Fruit fly (Drosophila melanogaster) whole organism, embryonic: ENCODE data around the gene mRpS2.

Experiments
- Atf6 ChIP-seq: fragments of 200-800 bp; sonication (Bioruptor generic); IDR thresholded peaks from 2 replicates; pipeline ENCODE4 v1.3.6; 2022; ENCODE audit warnings: missing biosample characterization, missing genetic modification characterization
- CG10321 ChIP-seq: fragments of 200-800 bp; sonication (Bioruptor generic); IDR thresholded peaks from 2 replicates; pipeline ENCODE4 v1.3.6; 2022; ENCODE audit warnings: missing biosample characterization, missing genetic modification characterization
- CG12744 ChIP-seq: fragments of 200-800 bp; sonication (Bioruptor generic); optimal IDR thresholded peaks from 2 replicates; lab custom pipeline; 2016; ENCODE audit warnings: missing biosample characterization, missing genetic modification characterization
- CG1603 ChIP-seq: fragments of 200-800 bp; sonication (Bioruptor generic); optimal IDR thresholded peaks from 2 replicates; lab custom pipeline; 2019; ENCODE audit warnings: missing biosample characterization, mild to moderate bottlenecking, missing genetic modification characterization, moderate library complexity
- CG31224 ChIP-seq: fragments of 200-800 bp; sonication (Bioruptor generic); IDR thresholded peaks from 2 replicates; pipeline ENCODE4 v1.3.6; 2022; ENCODE audit warnings: missing biosample characterization, missing genetic modification characterization
- CG32767 ChIP-seq: fragments of 200-800 bp; sonication (Bioruptor generic); IDR thresholded peaks from 2 replicates; pipeline ENCODE4 v1.3.6; 2022; ENCODE audit warnings: missing biosample characterization, missing genetic modification characterization
- CG32772 ChIP-seq: fragments of 200-800 bp; sonication (Bioruptor generic); IDR thresholded peaks from 2 replicates; pipeline ENCODE4 v1.3.6; 2022; ENCODE audit warnings: missing biosample characterization, missing genetic modification characterization
- CG3995 ChIP-seq: fragments of 200-800 bp; sonication (Bioruptor generic); optimal IDR thresholded peaks from 3 replicates; lab custom pipeline; 2016; ENCODE audit warnings: missing biosample characterization, missing genetic modification characterization
- CG6272 ChIP-seq: fragments of 200-800 bp; sonication (Bioruptor generic); IDR thresholded peaks from 2 replicates; pipeline ENCODE4 v1.3.6; 2022; ENCODE audit warnings: missing biosample characterization, missing genetic modification characterization
- CG8089 ChIP-seq: fragments of 200-800 bp; sonication (Bioruptor generic); optimal IDR thresholded peaks from 3 replicates; lab custom pipeline; 2016; ENCODE audit warnings: missing biosample characterization, missing genetic modification characterization
- CG8290 ChIP-seq, 3 experiments: fragments of 200-800 bp; sonication (Bioruptor generic); optimal IDR thresholded peaks; 2 replicates each; lab custom pipeline; 2016 to 2019; ENCODE audit warnings: missing biosample characterization in 3 of 3, missing genetic modification characterization in 3 of 3, mild to moderate bottlenecking in 2 of 3, moderate library complexity in 1 of 3
- D19A ChIP-seq: fragments of 200-800 bp; optimal IDR thresholded peaks from 3 replicates; lab custom pipeline; 2019; ENCODE audit warnings: missing biosample characterization, mild to moderate bottlenecking, missing genetic modification characterization, moderate library complexity
- D19B ChIP-seq: fragments of 200-800 bp; sonication (Bioruptor generic); optimal IDR thresholded peaks from 2 replicates; lab custom pipeline; 2017; ENCODE audit warnings: missing biosample characterization, mild to moderate bottlenecking, missing genetic modification characterization
- ERR ChIP-seq: fragments of 200-800 bp; sonication (Bioruptor generic); optimal IDR thresholded peaks from 2 replicates; lab custom pipeline; 2016; ENCODE audit warnings: missing biosample characterization, missing genetic modification characterization
- Elba2 ChIP-seq: fragments of 200-800 bp; sonication (Bioruptor generic); optimal IDR thresholded peaks from 3 replicates; lab custom pipeline; 2016; ENCODE audit warnings: missing biosample characterization, missing genetic modification characterization
- Ets97D ChIP-seq: fragments of 200-800 bp; sonication (Bioruptor generic); optimal IDR thresholded peaks from 3 replicates; lab custom pipeline; 2016; ENCODE audit warnings: missing biosample characterization, missing genetic modification characterization
- Fer1 ChIP-seq: fragments of 200-800 bp; sonication (Bioruptor generic); optimal IDR thresholded peaks from 2 replicates; lab custom pipeline; 2017; ENCODE audit warnings: missing biosample characterization, mild to moderate bottlenecking, missing genetic modification characterization
- GATAe ChIP-seq: fragments of 200-800 bp; sonication (Bioruptor generic); conservative IDR thresholded peaks from 2 replicates; pipeline ENCODE4 v1.3.6; 2022; ENCODE audit warnings: missing biosample characterization, missing genetic modification characterization
- H2.0 ChIP-seq: fragments of 200-800 bp; sonication (Bioruptor generic); IDR thresholded peaks from 2 replicates; pipeline ENCODE4 v1.3.6; 2022; ENCODE audit warnings: missing biosample characterization, missing genetic modification characterization
- HLH4C ChIP-seq: fragments of 200-800 bp; sonication (Bioruptor generic); IDR thresholded peaks from 3 replicates; pipeline ENCODE4 v1.3.6; 2022; ENCODE audit warnings: missing biosample characterization, missing genetic modification characterization; ENCODE audit not compliant: partially characterized antibody
- Hr51 ChIP-seq, 2 experiments: fragments of 200-800 bp; sonication (Bioruptor generic); optimal IDR thresholded peaks; 2 replicates in 1 of 2; 3 replicates in 1 of 2; lab custom pipeline; 2016 to 2018; ENCODE audit warnings: missing biosample characterization in 2 of 2, missing genetic modification characterization in 2 of 2, mild to moderate bottlenecking in 1 of 2, moderate library complexity in 1 of 2
- MESR4 ChIP-seq: fragments of 200-800 bp; sonication (Bioruptor generic); optimal IDR thresholded peaks from 2 replicates; lab custom pipeline; 2018; ENCODE audit warnings: missing biosample characterization, mild to moderate bottlenecking, missing genetic modification characterization, moderate library complexity
- MTF-1 ChIP-seq: fragments of 200-800 bp; sonication (Bioruptor generic); optimal IDR thresholded peaks from 2 replicates; lab custom pipeline; 2018; ENCODE audit warnings: missing biosample characterization, mild to moderate bottlenecking, missing genetic modification characterization, borderline replicate concordance
- Oli ChIP-seq: fragments of 200-800 bp; sonication (Bioruptor generic); optimal IDR thresholded peaks from 2 replicates; lab custom pipeline; 2018; ENCODE audit warnings: missing biosample characterization, mild to moderate bottlenecking, missing genetic modification characterization, moderate library complexity
- Rfx ChIP-seq: fragments of 200-800 bp; sonication (Bioruptor generic); IDR thresholded peaks from 2 replicates; pipeline ENCODE4 v1.3.6; 2022; ENCODE audit warnings: missing biosample characterization, missing genetic modification characterization
- Stat92E ChIP-seq, 3 experiments: fragments of >200 bp in 2 of 3; fragments of 200-800 bp in 1 of 3; sonication (Bioruptor generic) in 1 of 3; optimal IDR thresholded peaks; 2 replicates each; lab custom pipeline; 2017 to 2019; ENCODE audit warnings: missing biosample characterization in 3 of 3, missing genetic modification characterization in 3 of 3, mild to moderate bottlenecking in 1 of 3, moderate library complexity in 1 of 3
- TFAM ChIP-seq: fragments of 200-800 bp; sonication (Bioruptor generic); optimal IDR thresholded peaks from 2 replicates; lab custom pipeline; 2017; ENCODE audit warnings: missing biosample characterization, missing genetic modification characterization, inconsistent platforms
- Tbp ChIP-seq: fragments of >200 bp; optimal IDR thresholded peaks from 2 replicates; lab custom pipeline; 2018; ENCODE audit warnings: missing biosample characterization, missing genetic modification characterization
- YL-1 ChIP-seq: fragments of 200-800 bp; sonication (Bioruptor generic); optimal IDR thresholded peaks from 3 replicates; lab custom pipeline; 2017; ENCODE audit warnings: missing biosample characterization, mild to moderate bottlenecking, missing genetic modification characterization
- ase ChIP-seq: fragments of 200-800 bp; sonication (Bioruptor generic); IDR thresholded peaks from 3 replicates; pipeline ENCODE4 v1.3.6; 2022; ENCODE audit warnings: missing biosample characterization, missing genetic modification characterization
- bigmax ChIP-seq: fragments of 200-800 bp; sonication (Bioruptor generic); optimal IDR thresholded peaks from 2 replicates; lab custom pipeline; 2018; ENCODE audit warnings: missing biosample characterization, mild to moderate bottlenecking, missing genetic modification characterization
- chinmo ChIP-seq: fragments of 200-800 bp; sonication (Bioruptor generic); IDR thresholded peaks from 4 replicates; pipeline ENCODE4 v1.3.6; 2022; ENCODE audit warnings: missing biosample characterization, missing genetic modification characterization; ENCODE audit not compliant: partially characterized antibody
- dan ChIP-seq: fragments of 200-800 bp; sonication (Bioruptor generic); IDR thresholded peaks from 2 replicates; pipeline ENCODE4 v1.3.6; 2022; ENCODE audit warnings: missing biosample characterization, missing genetic modification characterization
- ems ChIP-seq: fragments of 200-800 bp; sonication (Bioruptor generic); optimal IDR thresholded peaks from 3 replicates; lab custom pipeline; 2016; ENCODE audit warnings: missing biosample characterization, missing genetic modification characterization
- eyg ChIP-seq: fragments of 200-800 bp; sonication (Bioruptor generic); optimal IDR thresholded peaks from 3 replicates; lab custom pipeline; 2016; ENCODE audit warnings: missing biosample characterization, missing genetic modification characterization
- fd96Cb ChIP-seq: fragments of 200-800 bp; sonication (Bioruptor generic); optimal IDR thresholded peaks from 2 replicates; lab custom pipeline; 2018; ENCODE audit warnings: missing biosample characterization, mild to moderate bottlenecking, missing genetic modification characterization, moderate library complexity
- gro ChIP-seq: fragments of 200-800 bp; sonication (Bioruptor generic); optimal IDR thresholded peaks from 2 replicates; lab custom pipeline; 2016; ENCODE audit warnings: missing biosample characterization, missing genetic modification characterization
- hkb ChIP-seq, 2 experiments: fragments of 200-800 bp in 1 of 2; fragments of >200 bp in 1 of 2; sonication (Bioruptor generic) in 1 of 2; IDR thresholded peaks in 1 of 2; optimal IDR thresholded peaks in 1 of 2; 2 replicates each; pipeline versions ENCODE4 v1.3.6 to Lab custom; 2017 to 2022; ENCODE audit warnings: missing biosample characterization in 1 of 2, missing genetic modification characterization in 1 of 2
- jing ChIP-seq: fragments of 200-800 bp; sonication (Bioruptor generic); optimal IDR thresholded peaks from 2 replicates; lab custom pipeline; 2018; ENCODE audit warnings: missing biosample characterization, mild to moderate bottlenecking, missing genetic modification characterization
- lola ChIP-seq, 3 experiments: fragments of >200 bp in 2 of 3; fragments of 200-800 bp in 1 of 3; sonication (Bioruptor generic) in 1 of 3; optimal IDR thresholded peaks; 2 replicates each; lab custom pipeline; 2017 to 2019; ENCODE audit warnings: missing biosample characterization in 3 of 3, missing genetic modification characterization in 3 of 3, mild to moderate bottlenecking in 1 of 3, moderate library complexity in 1 of 3
- lov ChIP-seq, 2 experiments: fragments of 200-800 bp in 1 of 2; fragments of >200 bp in 1 of 2; sonication (Bioruptor generic) in 1 of 2; IDR thresholded peaks in 1 of 2; optimal IDR thresholded peaks in 1 of 2; 2 replicates in 1 of 2; 3 replicates in 1 of 2; pipeline versions ENCODE4 v1.3.6 to Lab custom; 2017 to 2022; ENCODE audit warnings: missing biosample characterization in 1 of 2, missing genetic modification characterization in 1 of 2
- row ChIP-seq: fragments of 200-800 bp; sonication (Bioruptor generic); IDR thresholded peaks from 3 replicates; pipeline ENCODE4 v1.3.6; 2022; ENCODE audit warnings: missing biosample characterization, missing genetic modification characterization
- scrt ChIP-seq: fragments of 200-800 bp; sonication (Bioruptor generic); optimal IDR thresholded peaks from 2 replicates; lab custom pipeline; 2018; ENCODE audit warnings: missing biosample characterization, mild to moderate bottlenecking, missing genetic modification characterization, moderate library complexity
- sens ChIP-seq: fragments of 200-800 bp; sonication (Bioruptor generic); peaks from one replicate; lab custom pipeline; 2016; ENCODE audit warnings: missing biosample characterization, missing genetic modification characterization
- seq ChIP-seq: fragments of 200-800 bp; sonication (Bioruptor generic); IDR thresholded peaks from 2 replicates; pipeline ENCODE4 v1.3.6; 2022; ENCODE audit warnings: missing biosample characterization, missing genetic modification characterization
- slou ChIP-seq: fragments of 200-800 bp; sonication (Bioruptor generic); optimal IDR thresholded peaks from 3 replicates; lab custom pipeline; 2016; ENCODE audit warnings: missing biosample characterization, missing genetic modification characterization
- so ChIP-seq: fragments of 200-800 bp; sonication (Bioruptor generic); IDR thresholded peaks from 3 replicates; pipeline ENCODE4 v1.3.6; 2022; ENCODE audit warnings: missing biosample characterization, missing genetic modification characterization
- zf30C ChIP-seq: fragments of 200-800 bp; sonication (Bioruptor generic); optimal IDR thresholded peaks from 3 replicates; lab custom pipeline; 2018; ENCODE audit warnings: missing biosample characterization, mild to moderate bottlenecking, missing genetic modification characterization

mRpS2 gene

dm6 chr2L:4810044-4810609 lies 40.1 kb downstream of the mRpS2 start (continued):
- TF ChIP-seq Stat92E (GFP tag; optimal IDR thresholded peaks at IDR 0.05; lab: Kevin White, UChicago) (peak in 1 of 3 experiments; percentile 91), Fer1 (GFP tag; lab: Kevin White, UChicago) (peak; percentile 15), lov (optimal IDR thresholded peaks at IDR 0.05; lab: Kevin White, UChicago) (no peak), lov (GFP tag; IDR thresholded peaks at IDR 0.05; lab: Robert Waterston, UW) (no peak), CG10321 (peak; percentile 100), ems (GFP tag; lab: Kevin White, UChicago) (peak; percentile 23), Elba2 (GFP tag; lab: Kevin White, UChicago) (no peak), Ets97D (peak; percentile 39), Hr51 (GFP tag; optimal IDR thresholded peaks at IDR 0.05; lab: Kevin White, UChicago) (peak; percentile 2 to 62), slou (GFP tag; lab: Kevin White, UChicago) (no peak), ase (GFP tag; lab: Robert Waterston, UW) (no peak), HLH4C (GFP tag; lab: Robert Waterston, UW) (peak; percentile 31; the same call in 2 of the 3 replicates), fd96Cb (no peak), MESR4 (GFP tag; lab: Kevin White, UChicago) (no peak), ERR (GFP tag; lab: Kevin White, UChicago) (peak; percentile 16), GATAe (GFP tag; lab: Robert Waterston, UW) (peak; percentile 42; the same call in 1 of the 2 replicates), D19A (tag; lab: Kevin White, UChicago) (peak; percentile 81), CG32767 (peak; percentile 53; the same call in 1 of the 2 replicates), CG8089 (no peak), lola (GFP tag; optimal IDR thresholded peaks at IDR 0.05; lab: Kevin White, UChicago) (no peak), jing (no peak), seq (GFP tag; lab: Robert Waterston, UW) (no peak), H2.0 (GFP tag; lab: Robert Waterston, UW) (peak; percentile 23; the same call in 1 of the 2 replicates), MTF-1 (peak; percentile 54), CG1603 (tag; lab: Kevin White, UChicago) (peak; percentile 45), CG32772 (GFP tag; lab: Robert Waterston, UW) (peak; percentile 71), Tbp (GFP tag; lab: Kevin White, UChicago) (no peak), CG3995 (GFP tag; lab: Kevin White, UChicago) (no peak), zf30C (peak; percentile 99), CG31224 (GFP tag; lab: Robert Waterston, UW) (peak; percentile 99), hkb (optimal IDR thresholded peaks at IDR 0.05; lab: Kevin White, UChicago) (no peak), hkb (GFP tag; IDR thresholded peaks at IDR 0.05; lab: Robert Waterston, UW) (peak; percentile 60), Oli (tag; lab: Kevin White, UChicago) (peak; percentile 6), eyg (GFP tag; lab: Kevin White, UChicago) (no peak)
- TF ChIP-seq, all 482 proteins: peak for 222

dm6 chr2L:4807953-4808604 lies 42.1 kb downstream of the mRpS2 start:
- TF ChIP-seq dan (GFP tag; lab: Robert Waterston, UW) (no peak), D19B (GFP tag; lab: Kevin White, UChicago) (peak; percentile 68), TFAM (GFP tag; lab: Kevin White, UChicago) (no peak), row (GFP tag; lab: Robert Waterston, UW) (0 out of 3 replicates have a peak, but pooled peaks have one; percentile 21), CG12744 (GFP tag; lab: Kevin White, UChicago) (no peak), scrt (GFP tag; lab: Kevin White, UChicago) (no peak), gro (GFP tag; lab: Kevin White, UChicago) (no peak), so (0 out of 3 replicates have a peak, but pooled peaks have one; percentile 49), CG8290 (GFP tag; optimal IDR thresholded peaks at IDR 0.05; lab: Kevin White, UChicago) (no peak), CG8290 (tag; optimal IDR thresholded peaks at IDR 0.05; lab: Kevin White, UChicago) (peak in 1 of 2 experiments; percentile 28), CG6272 (GFP tag; lab: Robert Waterston, UW) (no peak), CG31224 (GFP tag; lab: Robert Waterston, UW) (peak; percentile 78), Atf6 (GFP tag; lab: Robert Waterston, UW) (0 out of 2 replicates have a peak, but pooled peaks have one; percentile 25), sens (peak; percentile 35), Rfx (GFP tag; lab: Robert Waterston, UW) (0 out of 2 replicates have a peak, but pooled peaks have one; percentile 34), chinmo (GFP tag; lab: Robert Waterston, UW) (peak; percentile 77; the same call in 1 of the 4 replicates), bigmax (no peak), YL-1 (GFP tag; lab: Kevin White, UChicago) (no peak)
